Fruit fly (Drosophila melanogaster) whole organism, embryonic: ENCODE results near the gene CG31807.

Experiments
- B-H2 ChIP-seq: fragments of 200-800 bp; sonication (Bioruptor generic); optimal IDR thresholded peaks from 2 replicates; lab custom pipeline; 2018; ENCODE audit warnings: missing biosample characterization, mild to moderate bottlenecking, missing genetic modification characterization
- CG10565 ChIP-seq: fragments of 200-800 bp; sonication (Bioruptor generic); optimal IDR thresholded peaks from 3 replicates; lab custom pipeline; 2016; ENCODE audit warnings: missing biosample characterization, mild to moderate bottlenecking, missing genetic modification characterization
- CG10654 ChIP-seq: fragments of 200-800 bp; sonication (Bioruptor generic); optimal IDR thresholded peaks from 2 replicates; lab custom pipeline; 2016; ENCODE audit warnings: missing biosample characterization, missing genetic modification characterization
- CG13287 ChIP-seq: fragments of 200-800 bp; sonication (Bioruptor generic); IDR thresholded peaks from 2 replicates; pipeline ENCODE4 v1.3.6; 2022; ENCODE audit warnings: missing biosample characterization, missing genetic modification characterization; ENCODE audit not compliant: partially characterized antibody
- CG13894 ChIP-seq: fragments of 200-800 bp; sonication (Bioruptor generic); optimal IDR thresholded peaks from 3 replicates; lab custom pipeline; 2018; ENCODE audit warnings: missing biosample characterization, mild to moderate bottlenecking, missing genetic modification characterization, moderate library complexity
- CG15011 ChIP-seq: fragments of 200-800 bp; sonication (Bioruptor generic); optimal IDR thresholded peaks from 3 replicates; lab custom pipeline; 2018; ENCODE audit warnings: missing biosample characterization, mild to moderate bottlenecking, missing genetic modification characterization
- CG1529 ChIP-seq: fragments of 200-800 bp; sonication (Bioruptor generic); optimal IDR thresholded peaks from 3 replicates; lab custom pipeline; 2018; ENCODE audit warnings: missing biosample characterization, missing genetic modification characterization
- CG15696 ChIP-seq: fragments of 200-800 bp; sonication (Bioruptor generic); optimal IDR thresholded peaks from 2 replicates; lab custom pipeline; 2019; ENCODE audit warnings: missing biosample characterization, mild to moderate bottlenecking, missing genetic modification characterization, moderate library complexity
- CG17359 ChIP-seq: fragments of 200-800 bp; sonication (Bioruptor generic); optimal IDR thresholded peaks from 3 replicates; lab custom pipeline; 2018; ENCODE audit warnings: missing biosample characterization, mild to moderate bottlenecking, missing genetic modification characterization, moderate library complexity
- CG17912 ChIP-seq: fragments of 200-800 bp; sonication (Bioruptor generic); optimal IDR thresholded peaks from 2 replicates; lab custom pipeline; 2018; ENCODE audit warnings: missing biosample characterization, mild to moderate bottlenecking, missing genetic modification characterization
- CG2120 ChIP-seq: fragments of 200-800 bp; sonication (Bioruptor generic); optimal IDR thresholded peaks from 3 replicates; lab custom pipeline; 2016; ENCODE audit warnings: missing biosample characterization, missing genetic modification characterization
- CG2199 ChIP-seq: fragments of 200-800 bp; sonication (Bioruptor generic); IDR thresholded peaks from 3 replicates; pipeline ENCODE4 v1.3.6; 2022; ENCODE audit warnings: missing biosample characterization, missing genetic modification characterization
- CG2678 ChIP-seq: fragments of 200-800 bp; sonication (Bioruptor generic); optimal IDR thresholded peaks from 3 replicates; lab custom pipeline; 2019; ENCODE audit warnings: missing biosample characterization, mild to moderate bottlenecking, missing genetic modification characterization, moderate library complexity
- CG32772 ChIP-seq: fragments of 200-800 bp; sonication (Bioruptor generic); IDR thresholded peaks from 2 replicates; pipeline ENCODE4 v1.3.6; 2022; ENCODE audit warnings: missing biosample characterization, missing genetic modification characterization
- CG34422 ChIP-seq: fragments of 200-800 bp; sonication (Bioruptor generic); IDR thresholded peaks from 3 replicates; pipeline ENCODE4 v1.3.6; 2022; ENCODE audit warnings: missing biosample characterization, missing genetic modification characterization
- CG6683 ChIP-seq: fragments of 200-800 bp; sonication (Bioruptor generic); optimal IDR thresholded peaks from 2 replicates; lab custom pipeline; 2017; ENCODE audit warnings: missing biosample characterization, mild to moderate bottlenecking, missing genetic modification characterization, missing genetic modification reagents
- CG9817 ChIP-seq: fragments of 200-800 bp; sonication (Bioruptor generic); optimal IDR thresholded peaks from 2 replicates; lab custom pipeline; 2018; ENCODE audit warnings: missing biosample characterization, mild to moderate bottlenecking, missing genetic modification characterization, moderate library complexity
- CG9932 ChIP-seq: fragments of 200-800 bp; sonication (Bioruptor generic); IDR thresholded peaks from 2 replicates; pipeline ENCODE4 v1.3.6; 2022; ENCODE audit warnings: missing biosample characterization, missing genetic modification characterization
- CkIIα-i1 ChIP-seq: fragments of 200-800 bp; sonication (Bioruptor generic); IDR thresholded peaks from 2 replicates; pipeline ENCODE4 v1.3.6; 2022; ENCODE audit warnings: missing biosample characterization, missing genetic modification characterization
- Fer3 ChIP-seq: fragments of 200-800 bp; sonication (Bioruptor generic); optimal IDR thresholded peaks from 2 replicates; lab custom pipeline; 2018; ENCODE audit warnings: missing biosample characterization, mild to moderate bottlenecking, missing genetic modification characterization, moderate library complexity
- GATAe ChIP-seq: fragments of 200-800 bp; sonication (Bioruptor generic); conservative IDR thresholded peaks from 2 replicates; pipeline ENCODE4 v1.3.6; 2022; ENCODE audit warnings: missing biosample characterization, missing genetic modification characterization
- H15 ChIP-seq: fragments of 200-800 bp; sonication (Bioruptor generic); IDR thresholded peaks from 3 replicates; pipeline ENCODE4 v1.3.6; 2022; ENCODE audit warnings: missing biosample characterization, missing genetic modification characterization
- Hmr ChIP-seq: fragments of 200-800 bp; sonication (Bioruptor generic); optimal IDR thresholded peaks from 3 replicates; lab custom pipeline; 2017; ENCODE audit warnings: mild to moderate bottlenecking, missing biosample characterization, missing genetic modification reagents, missing genetic modification characterization
- Kr ChIP-seq: fragments of 200-800 bp; sonication (Bioruptor generic); optimal IDR thresholded peaks from 2 replicates; lab custom pipeline; 2017; ENCODE audit warnings: missing biosample characterization, mild to moderate bottlenecking, missing genetic modification characterization
- MBD-R2 ChIP-seq: fragments of 200-800 bp; sonication (Bioruptor generic); IDR thresholded peaks from 2 replicates; pipeline ENCODE4 v1.3.6; 2022; ENCODE audit warnings: missing biosample characterization, missing genetic modification characterization
- Nf-YC ChIP-seq: fragments of 200-800 bp; optimal IDR thresholded peaks from 3 replicates; lab custom pipeline; 2019; ENCODE audit warnings: missing biosample characterization, mild to moderate bottlenecking, missing genetic modification characterization, moderate library complexity
- Opbp ChIP-seq: fragments of 200-800 bp; sonication (Bioruptor generic); IDR thresholded peaks from 3 replicates; pipeline ENCODE4 v1.3.6; 2022; ENCODE audit warnings: missing biosample characterization, missing genetic modification characterization; ENCODE audit not compliant: partially characterized antibody
- PHDP ChIP-seq: fragments of 200-800 bp; sonication (Bioruptor generic); optimal IDR thresholded peaks from 3 replicates; lab custom pipeline; 2018; ENCODE audit warnings: missing biosample characterization, mild to moderate bottlenecking, missing genetic modification characterization, moderate library complexity
- Poxn ChIP-seq: fragments of 200-800 bp; sonication (Bioruptor generic); IDR thresholded peaks from 2 replicates; pipeline ENCODE4 v1.3.6; 2022; ENCODE audit warnings: missing biosample characterization, missing genetic modification characterization
- Spps ChIP-seq: fragments of 200-800 bp; sonication (Bioruptor generic); optimal IDR thresholded peaks from 2 replicates; lab custom pipeline; 2018; ENCODE audit warnings: missing biosample characterization, mild to moderate bottlenecking, missing genetic modification characterization
- Trl ChIP-seq, 3 experiments: fragments of >200 bp in 2 of 3; fragments of 200-800 bp in 1 of 3; sonication (Bioruptor generic) in 1 of 3; optimal IDR thresholded peaks; 2 replicates in 1 of 3; 3 replicates in 2 of 3; lab custom pipeline; 2016 to 2017; ENCODE audit warnings: missing biosample characterization in 1 of 3, missing genetic modification characterization in 1 of 3
- ap ChIP-seq: fragments of 200-800 bp; sonication (Bioruptor generic); IDR thresholded peaks from 2 replicates; pipeline ENCODE4 v1.3.6; 2022; ENCODE audit warnings: missing biosample characterization, missing genetic modification characterization
- ara ChIP-seq: fragments of 200-800 bp; sonication (Bioruptor generic); IDR thresholded peaks from 2 replicates; pipeline ENCODE4 v1.3.6; 2022; ENCODE audit warnings: missing biosample characterization, missing genetic modification characterization
- bbx ChIP-seq: fragments of 200-800 bp; sonication (Bioruptor generic); IDR thresholded peaks from 2 replicates; pipeline ENCODE4 v1.3.6; 2022; ENCODE audit warnings: missing biosample characterization, missing genetic modification characterization; ENCODE audit not compliant: partially characterized antibody
- cg ChIP-seq: fragments of 200-800 bp; sonication (Bioruptor generic); optimal IDR thresholded peaks from 3 replicates; lab custom pipeline; 2019; ENCODE audit warnings: missing biosample characterization, mild to moderate bottlenecking, missing genetic modification characterization, moderate library complexity
- crol ChIP-seq: fragments of 200-800 bp; sonication (Bioruptor generic); IDR thresholded peaks from 2 replicates; pipeline ENCODE4 v1.3.6; 2022; ENCODE audit warnings: missing biosample characterization, missing genetic modification characterization
- danr ChIP-seq: fragments of 200-800 bp; sonication (Bioruptor generic); IDR thresholded peaks from 2 replicates; pipeline ENCODE4 v1.3.6; 2022; ENCODE audit warnings: missing biosample characterization, missing genetic modification characterization
- dysf ChIP-seq: fragments of 200-800 bp; sonication (Bioruptor generic); IDR thresholded peaks from 3 replicates; pipeline ENCODE4 v1.3.6; 2022; ENCODE audit warnings: missing biosample characterization, missing genetic modification characterization
- gcm ChIP-seq: fragments of 200-800 bp; sonication (Bioruptor generic); optimal IDR thresholded peaks from 2 replicates; lab custom pipeline; 2019; ENCODE audit warnings: missing biosample characterization, mild to moderate bottlenecking, missing genetic modification characterization, moderate library complexity
- gfzf ChIP-seq: fragments of 200-800 bp; sonication (Bioruptor generic); optimal IDR thresholded peaks from 2 replicates; lab custom pipeline; 2016; ENCODE audit warnings: missing biosample characterization, mild to moderate bottlenecking, missing genetic modification characterization, moderate library complexity
- gro ChIP-seq: fragments of 200-800 bp; sonication (Bioruptor generic); optimal IDR thresholded peaks from 2 replicates; lab custom pipeline; 2016; ENCODE audit warnings: missing biosample characterization, missing genetic modification characterization
- mld ChIP-seq: fragments of 200-800 bp; sonication (Bioruptor generic); IDR thresholded peaks from 3 replicates; pipeline ENCODE4 v1.3.6; 2022; ENCODE audit warnings: missing biosample characterization, missing genetic modification characterization; ENCODE audit not compliant: partially characterized antibody
- nau ChIP-seq: fragments of 200-800 bp; sonication (Bioruptor generic); optimal IDR thresholded peaks from 3 replicates; lab custom pipeline; 2017; ENCODE audit warnings: missing biosample characterization, mild to moderate bottlenecking, missing genetic modification characterization, missing genetic modification reagents
- pros ChIP-seq: fragments of 200-800 bp; sonication (Bioruptor generic); optimal IDR thresholded peaks from 3 replicates; lab custom pipeline; 2019; ENCODE audit warnings: missing biosample characterization, mild to moderate bottlenecking, missing genetic modification characterization, moderate library complexity
- stwl ChIP-seq: fragments of 200-800 bp; sonication (Bioruptor generic); optimal IDR thresholded peaks from 3 replicates; lab custom pipeline; 2018; ENCODE audit warnings: missing biosample characterization, mild to moderate bottlenecking, missing genetic modification characterization, moderate library complexity
- yki ChIP-seq: fragments of >200 bp; optimal IDR thresholded peaks from 3 replicates; lab custom pipeline; 2018
- z ChIP-seq: fragments of 200-800 bp; sonication (Bioruptor generic); IDR thresholded peaks from 3 replicates; pipeline ENCODE4 v1.3.6; 2022; ENCODE audit warnings: missing biosample characterization, missing genetic modification characterization

CG31807 gene

dm6 chr2L:16686412-16687043 is 2.7 kb upstream of the CG31807 start (continued):
- TF ChIP-seq Trl (optimal IDR thresholded peaks at IDR 0.05; lab: Kevin White, UChicago) (no peak), Trl (GFP tag; optimal IDR thresholded peaks at IDR 0.05; lab: Kevin White, UChicago) (no peak), crol (GFP tag; lab: Robert Waterston, UW) (no peak), CG34422 (GFP tag; lab: Robert Waterston, UW) (0 out of 3 replicates have a peak, but pooled peaks have one; percentile 23)

DNA sequence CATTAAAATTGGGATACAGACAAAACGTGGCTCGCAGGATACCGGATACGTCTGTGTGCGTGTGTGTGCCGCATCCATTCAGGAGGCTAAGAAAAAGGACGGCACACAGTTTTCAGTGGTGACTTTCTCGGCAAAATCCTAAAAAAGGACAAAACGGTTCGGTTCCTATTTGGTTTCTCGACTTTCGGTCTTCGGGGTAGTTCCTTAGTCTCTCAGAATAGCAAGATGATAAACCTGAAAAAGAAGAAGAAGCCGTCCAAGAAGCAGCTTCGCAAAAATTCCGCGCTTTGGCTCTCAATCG is 1.8 kb upstream of the CG31807 start:
- TF ChIP-seq CG10654 (GFP tag; lab: Kevin White, UChicago) (no peak), MBD-R2 (no peak), CG32772 (no peak), Hmr (GFP tag; lab: Kevin White, UChicago) (no peak), CG9817 (tag; lab: Kevin White, UChicago) (no peak), bbx (no peak), gfzf (GFP tag; lab: Kevin White, UChicago) (peak; percentile 27), CG13894 (peak; percentile 80), Spps (tag; lab: Kevin White, UChicago) (no peak), CG13287 (GFP tag; lab: Robert Waterston, UW) (no peak), CG9932 (no peak), CkIIα-i1 (GFP tag; lab: Robert Waterston, UW) (no peak), CG2678 (tag; lab: Kevin White, UChicago) (no peak), CG6683 (GFP tag; lab: Kevin White, UChicago) (no peak), Kr (GFP tag; lab: Kevin White, UChicago) (no peak), ara (GFP tag; lab: Robert Waterston, UW) (no peak), cg (GFP tag; lab: Kevin White, UChicago) (peak; percentile 34), stwl (tag; lab: Kevin White, UChicago) (no peak), mld (GFP tag; lab: Robert Waterston, UW) (no peak), GATAe (GFP tag; lab: Robert Waterston, UW) (no peak), ap (GFP tag; lab: Robert Waterston, UW) (no peak), CG10565 (no peak), nau (GFP tag; lab: Kevin White, UChicago) (no peak), CG2199 (GFP tag; lab: Robert Waterston, UW) (0 out of 3 replicates have a peak, but pooled peaks have one; percentile 1), Nf-YC (tag; lab: Kevin White, UChicago) (no peak), Opbp (GFP tag; lab: Robert Waterston, UW) (0 out of 3 replicates have a peak, but pooled peaks have one; percentile 23), gro (GFP tag; lab: Kevin White, UChicago) (no peak), CG17359 (tag; lab: Kevin White, UChicago) (no peak), pros (peak; percentile 52), z (GFP tag; lab: Robert Waterston, UW) (no peak)

DNA sequence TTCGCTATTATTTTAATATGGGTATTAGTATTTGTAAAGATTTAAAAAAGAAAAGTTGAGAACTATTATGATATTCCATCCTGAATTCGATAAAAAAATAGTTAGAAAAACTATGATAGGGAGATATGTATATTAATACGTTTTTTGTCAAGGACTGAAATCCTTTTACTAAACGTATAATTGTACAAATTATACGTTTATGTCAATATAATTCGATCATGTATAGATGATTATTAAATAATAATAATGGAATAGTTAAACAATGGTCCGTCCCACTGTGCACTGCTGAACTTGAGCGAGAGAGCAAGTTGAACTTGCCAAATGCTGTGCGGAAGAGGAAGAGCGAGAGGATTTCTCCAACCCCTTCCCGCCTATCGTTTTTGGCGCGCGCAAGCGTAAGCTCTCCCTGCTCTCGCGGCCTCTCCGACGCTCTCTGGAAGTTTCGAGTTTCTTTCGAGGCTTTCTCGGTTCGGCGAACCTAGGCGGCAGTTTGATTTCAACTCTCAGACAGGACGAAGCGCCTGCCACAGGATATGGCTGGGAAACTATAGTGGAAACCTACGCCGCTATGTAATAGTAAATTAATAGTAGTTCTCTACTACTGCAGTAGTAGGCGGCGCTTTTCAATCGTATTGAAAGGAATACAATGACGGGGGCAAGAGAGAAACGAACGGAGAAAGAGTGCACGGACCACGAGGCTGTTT is 1.3 kb upstream of the CG31807 start:
- TF ChIP-seq CG15696 (tag; lab: Kevin White, UChicago) (no peak), H15 (GFP tag; lab: Robert Waterston, UW) (no peak), gcm (GFP tag; lab: Kevin White, UChicago) (peak; percentile 55), yki (lab: Kevin White, UChicago) (peak; percentile 16), dysf (peak; percentile 50; the same call in 2 of the 3 replicates), CG10654 (GFP tag; lab: Kevin White, UChicago) (peak; percentile 24), PHDP (peak; percentile 80), CG1529 (no peak), CG17912 (GFP tag; lab: Kevin White, UChicago) (no peak), CG2199 (GFP tag; lab: Robert Waterston, UW) (peak; percentile 66; the same call in 2 of the 3 replicates), CG15011 (GFP tag; lab: Kevin White, UChicago) (peak; percentile 60), Fer3 (peak; percentile 57), B-H2 (GFP tag; lab: Kevin White, UChicago) (peak; percentile 31), CG2120 (peak; percentile 32), Poxn (no peak), danr (GFP tag; lab: Robert Waterston, UW) (0 out of 2 replicates have a peak, but pooled peaks have one; percentile 5)
